Worm (Caenorhabditis elegans): ENCODE measurements around the gene F48G7.10.

DNA sequence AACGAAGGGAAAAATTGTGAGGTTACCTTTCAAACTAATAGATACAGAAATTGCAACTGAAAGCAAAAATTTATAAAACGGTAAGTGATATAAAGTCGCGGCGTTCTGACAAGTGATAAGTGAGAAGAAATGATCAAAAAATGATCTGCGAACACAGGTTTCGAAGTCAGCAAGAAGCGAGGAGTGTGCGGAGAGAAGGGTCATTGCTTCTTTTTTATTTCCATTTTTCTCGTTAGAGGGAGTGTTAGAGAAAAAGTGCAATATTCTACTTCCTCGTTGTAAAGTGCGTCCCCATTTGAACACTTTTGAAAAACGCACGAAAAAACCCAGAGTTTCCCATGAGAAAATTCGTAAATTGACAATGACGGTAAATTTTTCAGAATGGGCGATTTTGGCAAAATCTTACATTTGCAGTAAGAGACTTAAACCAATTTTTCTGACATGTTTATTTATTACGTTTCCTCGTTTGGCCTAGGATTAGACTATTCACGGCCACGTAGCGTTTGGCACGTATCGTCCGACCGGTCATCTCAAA is 41.9 kb upstream of the F48G7.10 start, which contains the start of the genes fbxa-72 and srx-21:
- no peak for TF ChIP-seq unc-130 (tag; optimal IDR thresholded peaks at IDR 0.05)
- no peak for TF ChIP-seq nhr-84 (tag; optimal IDR thresholded peaks at IDR 0.05)
- no peak for TF ChIP-seq nhr-11 (tag; optimal IDR thresholded peaks at IDR 0.05)
- TF ChIP-seq lin-39 (tag; optimal IDR thresholded peaks at IDR 0.05): no peak
- TF ChIP-seq rnt-1 (tag; optimal IDR thresholded peaks at IDR 0.05): no peak
- TF ChIP-seq pqm-1 (tag; optimal IDR thresholded peaks at IDR 0.05): no peak
- TF ChIP-seq Y116A8C.19 (tag; optimal IDR thresholded peaks at IDR 0.05; ENCODE audit: borderline replicate concordance): no peak
- TF ChIP-seq fkh-10 (GFP tag; optimal IDR thresholded peaks at IDR 0.05): no peak
- TF ChIP-seq hlh-17 (GFP tag; optimal IDR thresholded peaks at IDR 0.05; ENCODE audit: borderline replicate concordance): no peak
